Fruit fly (Drosophila melanogaster) whole organism, adult: Measurements from ENCODE around the gene CG7857.

ENCODE experiments used
- CG1620 ChIP-seq: fragments of 200-800 bp; sonication (Bioruptor generic); optimal IDR thresholded peaks from 2 replicates; lab custom pipeline; 2016; ENCODE audit warnings: missing biosample characterization, missing genetic modification characterization
- CG33017 ChIP-seq: fragments of 200-800 bp; sonication (Bioruptor generic); optimal IDR thresholded peaks from 2 replicates; lab custom pipeline; 2018; ENCODE audit warnings: missing biosample characterization, mild to moderate bottlenecking, missing genetic modification characterization, moderate library complexity
- tj ChIP-seq: fragments of 200-800 bp; sonication (Bioruptor generic); optimal IDR thresholded peaks from 3 replicates; lab custom pipeline; 2017; ENCODE audit warnings: missing biosample characterization, mild to moderate bottlenecking, missing genetic modification characterization, moderate library complexity
- toe ChIP-seq: fragments of 200-800 bp; sonication (Bioruptor generic); optimal IDR thresholded peaks from 2 replicates; lab custom pipeline; 2016; ENCODE audit warnings: missing biosample characterization, missing genetic modification characterization

- TF ChIP-seq tj (GFP tag; lab: Kevin White, UChicago) (no peak), CG33017 (tag; lab: Kevin White, UChicago) (no peak), toe (no peak), CG1620 (no peak)
These were observed 20.5 kb upstream of the CG7857 start, which contains the start of gene CG33986 for dm6 chr3L:15525153-15525552.
